Worm (Caenorhabditis elegans) whole organism, young adult: ENCODE results near the gene nas-16.
A peak's percentile ranks its signal among the peaks of the same experiment; 100 is the strongest.

Experiments used
- B0336.3 ChIP-seq: fragments of 200-800 bp; sonication (Bioruptor generic); IDR thresholded peaks from 2 replicates; pipeline ENCODE4 v1.3.6; 2022; ENCODE audit warnings: missing genetic modification characterization, missing compliant biosample characterization
- C06A6.2 ChIP-seq: fragments of 200-800 bp; sonication (Bioruptor generic); conservative IDR thresholded peaks from 2 replicates; pipeline ENCODE4 v1.3.6; 2022; ENCODE audit warnings: missing genetic modification characterization, missing compliant biosample characterization
- D2030.7 ChIP-seq: fragments of 200-800 bp; sonication (Bioruptor generic); IDR thresholded peaks from 2 replicates; pipeline ENCODE4 v1.3.6; 2022; ENCODE audit warnings: missing genetic modification reagents, missing genetic modification characterization, missing compliant biosample characterization
- F10E7.11 ChIP-seq: sonication (generic microtip); optimal IDR thresholded peaks from 2 replicates; lab custom pipeline; 2017; ENCODE audit warnings: mild to moderate bottlenecking, missing genetic modification characterization, moderate library complexity, missing compliant biosample characterization
- F23B12.7 ChIP-seq: sonication (generic microtip); optimal IDR thresholded peaks from 2 replicates; lab custom pipeline; 2017; ENCODE audit warnings: missing genetic modification characterization, mild to moderate bottlenecking, missing compliant biosample characterization, antibody characterized with exemption, moderate library complexity; ENCODE audit not compliant: insufficient read depth
- F37B4.10 ChIP-seq: fragments of 200-800 bp; sonication (Bioruptor generic); IDR thresholded peaks from 2 replicates; pipeline ENCODE4 v1.3.6; 2022; ENCODE audit warnings: missing genetic modification characterization, missing compliant biosample characterization
- F49E8.2 ChIP-seq: sonication (generic microtip); optimal IDR thresholded peaks from 3 replicates; lab custom pipeline; 2017; ENCODE audit warnings: missing genetic modification characterization, mild to moderate bottlenecking, missing compliant biosample characterization, antibody characterized with exemption, moderate library complexity; ENCODE audit not compliant: insufficient read depth
- F55B11.4 ChIP-seq: sonication (generic microtip); optimal IDR thresholded peaks from 2 replicates; lab custom pipeline; 2016; ENCODE audit warnings: missing compliant biosample characterization, missing genetic modification characterization, borderline replicate concordance; ENCODE audit not compliant: insufficient read depth
- F57A8.1 ChIP-seq: fragments of 200-800 bp; sonication (Bioruptor generic); optimal IDR thresholded peaks from 2 replicates; lab custom pipeline; 2018; ENCODE audit warnings: mild to moderate bottlenecking, missing genetic modification characterization, moderate library complexity, missing compliant biosample characterization
- F57C9.4 ChIP-seq: sonication (generic microtip); optimal IDR thresholded peaks from 2 replicates; lab custom pipeline; 2017; ENCODE audit warnings: mild to moderate bottlenecking, missing genetic modification characterization, missing compliant biosample characterization
- K12H6.12 ChIP-seq: fragments of 200-800 bp; sonication (Bioruptor generic); optimal IDR thresholded peaks from 2 replicates; lab custom pipeline; 2018; ENCODE audit warnings: mild to moderate bottlenecking, missing genetic modification characterization, missing compliant biosample characterization
- Y67H2A.10 ChIP-seq: fragments of 200-800 bp; sonication (Bioruptor generic); conservative IDR thresholded peaks from 2 replicates; pipeline ENCODE4 v1.3.6; 2022; ENCODE audit warnings: missing genetic modification reagents, missing genetic modification characterization, missing compliant biosample characterization
- Y95B8A.8 ChIP-seq: fragments of 200-800 bp; sonication (Bioruptor generic); IDR thresholded peaks from 2 replicates; pipeline ENCODE4 v1.3.6; 2022; ENCODE audit warnings: missing genetic modification reagents, missing genetic modification characterization, missing compliant biosample characterization
- ZK185.1 ChIP-seq: sonication (generic microtip); optimal IDR thresholded peaks from 2 replicates; lab custom pipeline; 2016; ENCODE audit warnings: mild to moderate bottlenecking, missing genetic modification characterization, missing compliant biosample characterization; ENCODE audit not compliant: poor library complexity, severe bottlenecking
- ama-1 ChIP-seq, 3 experiments: fragments of 150-350 bp in 1 of 3; sonication (generic microtip) in 2 of 3; optimal IDR thresholded peaks; 2 replicates each; lab custom pipeline; 2014 to 2018; ENCODE audit warnings: missing biosample characterization in 2 of 3, missing genetic modification characterization in 2 of 3, missing genetic modification reagents in 2 of 3
- aptf-2 ChIP-seq: fragments of 200-800 bp; sonication (Bioruptor generic); conservative IDR thresholded peaks from 2 replicates; pipeline ENCODE4 v1.3.6; 2022; ENCODE audit warnings: missing genetic modification reagents, missing genetic modification characterization, missing compliant biosample characterization
- bed-2 ChIP-seq: fragments of 200-800 bp; sonication (Bioruptor generic); IDR thresholded peaks from 2 replicates; pipeline ENCODE4 v1.3.6; 2022; ENCODE audit warnings: missing genetic modification reagents, missing genetic modification characterization, missing compliant biosample characterization
- cebp-2 ChIP-seq: fragments of 200-800 bp; sonication (Bioruptor generic); IDR thresholded peaks from 2 replicates; pipeline ENCODE4 v1.3.6; 2022; ENCODE audit warnings: missing genetic modification characterization, missing compliant biosample characterization
- ceh-100 ChIP-seq: fragments of 200-800 bp; sonication (Bioruptor generic); IDR thresholded peaks from 2 replicates; pipeline ENCODE4 v1.3.6; 2022; ENCODE audit warnings: missing genetic modification reagents, missing genetic modification characterization, missing compliant biosample characterization
- ceh-91 ChIP-seq: fragments of 200-800 bp; sonication (Bioruptor generic); IDR thresholded peaks from 2 replicates; pipeline ENCODE4 v1.3.6; 2022; ENCODE audit warnings: missing genetic modification reagents, missing genetic modification characterization, missing compliant biosample characterization
- chd-7 ChIP-seq: sonication (generic microtip); optimal IDR thresholded peaks from 2 replicates; lab custom pipeline; 2016; ENCODE audit warnings: mild to moderate bottlenecking, missing genetic modification characterization, moderate library complexity, missing compliant biosample characterization
- dpl-1 ChIP-seq: fragments of 150-350 bp; optimal IDR thresholded peaks from 2 replicates; lab custom pipeline; 2014; ENCODE audit warnings: missing biosample characterization, missing genetic modification reagents, missing genetic modification characterization
- egl-44 ChIP-seq: fragments of 200-800 bp; sonication (Bioruptor generic); IDR thresholded peaks from 2 replicates; pipeline ENCODE4 v1.3.6; 2022; ENCODE audit warnings: missing genetic modification reagents, missing genetic modification characterization, missing compliant biosample characterization
- egrh-3 ChIP-seq: fragments of 200-800 bp; sonication (Bioruptor generic); IDR thresholded peaks from 2 replicates; pipeline ENCODE4 v1.3.6; 2022; ENCODE audit warnings: missing genetic modification reagents, missing genetic modification characterization, missing compliant biosample characterization
- gei-17 ChIP-seq: fragments of 200-800 bp; sonication (Bioruptor generic); optimal IDR thresholded peaks from 2 replicates; lab custom pipeline; 2018; ENCODE audit warnings: mild to moderate bottlenecking, missing genetic modification characterization, missing compliant biosample characterization
- hmg-1.2 ChIP-seq: fragments of 200-800 bp; sonication (Bioruptor generic); IDR thresholded peaks from 2 replicates; pipeline ENCODE4 v1.3.6; 2022; ENCODE audit warnings: missing genetic modification reagents, missing genetic modification characterization, missing compliant biosample characterization
- hrde-1 ChIP-seq: sonication (generic microtip); optimal IDR thresholded peaks from 2 replicates; lab custom pipeline; 2016; ENCODE audit warnings: missing genetic modification characterization, mild to moderate bottlenecking, missing compliant biosample characterization, moderate library complexity, missing genotype, missing genetic modification reagents, borderline replicate concordance
- hsf-1 ChIP-seq: fragments of 200-800 bp; sonication (Bioruptor generic); IDR thresholded peaks from 2 replicates; pipeline ENCODE4 v1.3.6; 2022; ENCODE audit warnings: missing genetic modification reagents, missing genetic modification characterization, missing compliant biosample characterization
- lin-26 ChIP-seq: fragments of 200-800 bp; sonication (Bioruptor generic); IDR thresholded peaks from 2 replicates; pipeline ENCODE4 v1.3.6; 2022; ENCODE audit warnings: missing genetic modification reagents, missing genetic modification characterization, missing compliant biosample characterization
- lin-35 ChIP-seq, 3 experiments: fragments of 150-350 bp in 2 of 3; sonication (generic microtip) in 1 of 3; optimal IDR thresholded peaks; 2 replicates each; lab custom pipeline; 2014 to 2018; ENCODE audit warnings: missing biosample characterization in 3 of 3, missing genetic modification characterization in 3 of 3, missing genetic modification reagents in 3 of 3
- lin-40 ChIP-seq: sonication (generic microtip); optimal IDR thresholded peaks from 2 replicates; lab custom pipeline; 2016; ENCODE audit warnings: missing genetic modification characterization, mild to moderate bottlenecking, missing compliant biosample characterization, missing genotype, missing genetic modification reagents
- lin-54 ChIP-seq: fragments of 200-800 bp; sonication (Bioruptor generic); optimal IDR thresholded peaks from 2 replicates; lab custom pipeline; 2018; ENCODE audit warnings: mild to moderate bottlenecking, missing genetic modification characterization, missing compliant biosample characterization
- lsl-1 ChIP-seq: fragments of 200-800 bp; sonication (Bioruptor generic); optimal IDR thresholded peaks from 2 replicates; lab custom pipeline; 2018; ENCODE audit warnings: mild to moderate bottlenecking, missing genetic modification characterization, moderate library complexity, missing compliant biosample characterization
- lsy-27 ChIP-seq: sonication (generic microtip); optimal IDR thresholded peaks from 2 replicates; lab custom pipeline; 2017; ENCODE audit warnings: missing genetic modification characterization, mild to moderate bottlenecking, missing compliant biosample characterization, antibody characterized with exemption, missing genotype, borderline replicate concordance; ENCODE audit not compliant: insufficient read depth
- madf-6 ChIP-seq: fragments of 200-800 bp; sonication (Bioruptor generic); IDR thresholded peaks from 2 replicates; pipeline ENCODE4 v1.3.6; 2022; ENCODE audit warnings: missing genetic modification reagents, missing genetic modification characterization, missing compliant biosample characterization
- mes-4 ChIP-seq: sonication (generic microtip); optimal IDR thresholded peaks from 2 replicates; lab custom pipeline; 2016; ENCODE audit warnings: missing genotype, missing genetic modification characterization, missing compliant biosample characterization
- nfya-2 ChIP-seq: fragments of 200-800 bp; sonication (Bioruptor generic); IDR thresholded peaks from 2 replicates; pipeline ENCODE4 v1.3.6; 2022; ENCODE audit warnings: missing genetic modification reagents, missing genetic modification characterization, missing compliant biosample characterization
- nfyb-1 ChIP-seq: fragments of 200-800 bp; sonication (Bioruptor generic); IDR thresholded peaks from 2 replicates; pipeline ENCODE4 v1.3.6; 2022; ENCODE audit warnings: missing genetic modification reagents, missing genetic modification characterization, missing compliant biosample characterization
- nhr-27 ChIP-seq: fragments of 200-800 bp; sonication (Bioruptor generic); optimal IDR thresholded peaks from 2 replicates; lab custom pipeline; 2018; ENCODE audit warnings: mild to moderate bottlenecking, missing genetic modification characterization, moderate library complexity, missing compliant biosample characterization
- nhr-80 ChIP-seq: sonication (generic microtip); optimal IDR thresholded peaks from 2 replicates; lab custom pipeline; 2016; ENCODE audit warnings: missing genetic modification characterization, missing compliant biosample characterization
- nhr-90 ChIP-seq: sonication (generic microtip); optimal IDR thresholded peaks from 2 replicates; lab custom pipeline; 2016; ENCODE audit warnings: missing genotype, mild to moderate bottlenecking, missing genetic modification characterization, missing compliant biosample characterization
- unc-62 ChIP-seq: fragments of 150-350 bp; optimal IDR thresholded peaks from 2 replicates; lab custom pipeline; 2014; ENCODE audit warnings: missing biosample characterization, missing genetic modification reagents, missing genetic modification characterization
- zim-3 ChIP-seq: sonication (generic microtip); optimal IDR thresholded peaks from 2 replicates; lab custom pipeline; 2017; ENCODE audit warnings: mild to moderate bottlenecking, missing genetic modification characterization, moderate library complexity, missing compliant biosample characterization
- ztf-25 ChIP-seq: fragments of 200-800 bp; sonication (Bioruptor generic); IDR thresholded peaks from 2 replicates; pipeline ENCODE4 v1.3.6; 2022; ENCODE audit warnings: missing genetic modification reagents, missing genetic modification characterization, missing compliant biosample characterization
- ztf-26 ChIP-seq: sonication (generic microtip); optimal IDR thresholded peaks from 2 replicates; lab custom pipeline; 2017; ENCODE audit warnings: missing genetic modification characterization, missing compliant biosample characterization

Gene nas-16

ce11 chrV:11373918-11374317, 18.2 kb upstream of the nas-16 start:
- TF ChIP-seq egrh-3 (GFP tag; lab: Robert Waterston, UW) (no peak), hmg-1.2 (GFP tag; lab: Robert Waterston, UW) (no peak), F49E8.2 (no peak), K12H6.12 (tag; lab: Kevin White, UChicago) (no peak), ztf-26 (tag; lab: Kevin White, UChicago) (no peak), Y67H2A.10 (GFP tag; lab: Robert Waterston, UW) (no peak), D2030.7 (GFP tag; lab: Robert Waterston, UW) (no peak), unc-62 (no peak), nfya-2 (GFP tag; lab: Robert Waterston, UW) (no peak)

DNA sequence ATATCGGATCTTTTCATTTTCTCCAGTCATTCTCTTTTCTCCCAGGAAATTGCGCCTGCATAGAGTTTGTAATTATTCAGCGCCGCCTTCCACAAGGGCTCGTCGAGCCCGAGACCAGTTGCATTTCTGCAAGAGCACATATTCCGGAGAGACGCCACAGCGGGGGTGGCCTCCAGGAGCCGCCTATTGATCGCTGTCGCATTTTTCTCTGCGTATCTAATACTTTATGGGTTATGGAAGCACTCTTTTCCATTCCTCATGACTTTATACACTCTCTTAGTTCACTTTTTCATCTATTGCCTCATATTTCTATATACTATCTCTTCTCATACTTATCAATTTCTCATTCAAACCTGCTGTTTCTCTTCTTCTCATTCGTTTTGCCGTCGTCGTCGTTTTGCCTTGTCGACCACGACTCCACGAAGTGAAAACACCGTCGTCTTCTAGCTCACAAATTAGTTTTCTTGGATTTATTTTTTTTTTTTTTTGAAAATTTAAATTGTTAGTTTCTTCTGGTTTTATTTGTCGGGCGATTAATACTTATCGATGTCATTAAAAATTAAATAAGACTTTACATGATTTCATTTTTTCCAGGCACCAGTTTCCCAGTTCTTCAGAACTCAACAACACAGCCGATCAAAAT, 16.8 kb upstream of the nas-16 start, which contains the start of gene cnb-1:
cnb-1 (plus strand) TSS at position 593 of the 643 bp plus-strand sequence.
- TF ChIP-seq F49E8.2: no peak
- 0 out of 2 replicates have a peak, but pooled peaks have one; percentile 28 for TF ChIP-seq ceh-100 (GFP tag; lab: Robert Waterston, UW)
- TF ChIP-seq lin-40 (tag; lab: Kevin White, UChicago): peak; percentile 67
- no peak for TF ChIP-seq mes-4
- TF ChIP-seq gei-17: no peak
- TF ChIP-seq bed-2 (GFP tag; lab: Robert Waterston, UW): no peak
- no peak for TF ChIP-seq F23B12.7 (tag; lab: Kevin White, UChicago)
- TF ChIP-seq aptf-2 (GFP tag; lab: Robert Waterston, UW): no peak
- no peak for TF ChIP-seq ceh-91
- no peak for TF ChIP-seq hsf-1
- no peak for TF ChIP-seq F10E7.11
- no peak for TF ChIP-seq lsl-1 (GFP tag; lab: Kevin White, UChicago)
- no peak for TF ChIP-seq chd-7 (tag; lab: Kevin White, UChicago)
- TF ChIP-seq ama-1 (optimal IDR thresholded peaks at IDR 0.05; lab: Kevin White, UChicago): no peak
- no peak for TF ChIP-seq ama-1 (GFP tag; optimal IDR thresholded peaks at IDR 0.05; lab: Kevin White, UChicago)
- TF ChIP-seq nhr-80 (tag; lab: Kevin White, UChicago): peak; percentile 27
- no peak; the same call in 1 of the 2 replicates for TF ChIP-seq C06A6.2 (GFP tag; lab: Robert Waterston, UW)
- no peak for TF ChIP-seq Y67H2A.10 (GFP tag; lab: Robert Waterston, UW)
- TF ChIP-seq nhr-90 (tag; lab: Kevin White, UChicago): no peak
- TF ChIP-seq dpl-1: no peak
- no peak; the same call in 1 of the 2 replicates for TF ChIP-seq lin-26 (GFP tag; lab: Robert Waterston, UW)
- TF ChIP-seq cebp-2 (GFP tag; lab: Robert Waterston, UW): no peak
- TF ChIP-seq nfyb-1: no peak
- no peak for TF ChIP-seq Y95B8A.8 (GFP tag; lab: Robert Waterston, UW)
- TF ChIP-seq hmg-1.2 (GFP tag; lab: Robert Waterston, UW): peak; percentile 83
- no peak for TF ChIP-seq nhr-27 (tag; lab: Kevin White, UChicago)
- no peak for TF ChIP-seq F57C9.4 (tag; lab: Kevin White, UChicago)
- no peak for TF ChIP-seq B0336.3 (GFP tag; lab: Robert Waterston, UW)
- TF ChIP-seq madf-6 (GFP tag; lab: Robert Waterston, UW): no peak
- no peak for TF ChIP-seq egl-44 (GFP tag; lab: Robert Waterston, UW)
- TF ChIP-seq lin-54 (GFP tag; lab: Kevin White, UChicago): no peak
- no peak for TF ChIP-seq F55B11.4 (tag; lab: Kevin White, UChicago)
- TF ChIP-seq lin-35 (GFP tag; optimal IDR thresholded peaks at IDR 0.05; lab: Kevin White, UChicago): peak in 1 of 3 experiments; percentile 34
- TF ChIP-seq lsy-27 (tag; lab: Kevin White, UChicago): no peak
- TF ChIP-seq zim-3: no peak
- no peak for TF ChIP-seq F37B4.10 (GFP tag; lab: Robert Waterston, UW)
- no peak for TF ChIP-seq F57A8.1 (GFP tag; lab: Kevin White, UChicago)
- peak; percentile 23 for TF ChIP-seq ZK185.1 (tag; lab: Kevin White, UChicago)
- no peak for TF ChIP-seq hrde-1
- no peak for TF ChIP-seq ztf-25 (GFP tag; lab: Robert Waterston, UW)
